Worm (Caenorhabditis elegans): ENCODE results near the gene fbxb-30.

The fbxb-30 gene

ce11 chrII:1042227-1042626 is 41.0 kb upstream of the fbxb-30 start, which contains the start of gene fbxb-41:
fbxb-41 (minus strand) TSS chrII:1042327.
- peak in 1 of 2 experiments; percentile 35 for TF ChIP-seq unc-62 (GFP tag; optimal IDR thresholded peaks at IDR 0.05 in 1 of 2)
- no peak for TF ChIP-seq unc-62 (tag; optimal IDR thresholded peaks at IDR 0.05)
- no peak for TF ChIP-seq madf-5 (GFP tag; IDR thresholded peaks at IDR 0.05)

DNA sequence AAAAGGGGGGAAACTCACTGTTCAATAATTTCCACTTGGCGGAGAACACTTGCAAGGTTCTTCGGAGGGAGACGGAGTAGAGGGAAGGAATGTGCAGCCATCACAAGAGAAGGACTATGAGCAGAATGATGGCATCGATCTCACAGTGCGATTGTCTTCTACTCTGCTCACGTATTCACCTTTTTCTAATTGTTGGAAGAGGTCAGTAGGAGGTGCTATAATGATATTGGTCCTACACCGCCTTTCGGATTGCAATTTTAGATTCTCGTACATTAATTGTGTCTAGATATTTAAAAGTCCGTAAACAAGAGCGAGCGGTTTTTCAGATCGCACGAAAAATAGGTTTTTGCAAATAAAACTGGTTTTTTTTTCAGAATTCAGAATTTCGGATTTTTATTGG is 39.2 kb upstream of the fbxb-30 start, which contains the start of gene fbxb-39:
TSS of gene fbxb-39 (minus strand) at position 101 of the 400 bp plus-strand sequence.
- no peak for TF ChIP-seq sdz-12 (GFP tag; optimal IDR thresholded peaks at IDR 0.05)
- TF ChIP-seq lin-15B (tag; optimal IDR thresholded peaks at IDR 0.05), result no peak
- TF ChIP-seq ceh-44 (GFP tag; IDR thresholded peaks at IDR 0.05), result no peak
- no peak for TF ChIP-seq saeg-2 (GFP tag; IDR thresholded peaks at IDR 0.05)
- TF ChIP-seq lim-7 (GFP tag; IDR thresholded peaks at IDR 0.05), result no peak
- no peak for TF ChIP-seq spr-1 (tag; optimal IDR thresholded peaks at IDR 0.05)
- TF ChIP-seq F37D6.2 (tag; optimal IDR thresholded peaks at IDR 0.05), result no peak
- no peak for TF ChIP-seq daf-19 (GFP tag; conservative IDR thresholded peaks at IDR 0.05)
- TF ChIP-seq vab-7 (GFP tag; IDR thresholded peaks at IDR 0.05), result no peak
- TF ChIP-seq daf-12 (tag; optimal IDR thresholded peaks at IDR 0.05), result no peak
- TF ChIP-seq lin-1 (GFP tag; IDR thresholded peaks at IDR 0.05), result no peak

ce11 chrII:1034457-1034856 is 33.2 kb upstream of the fbxb-30 start:
- 0 out of 2 replicates have a peak, but pooled peaks have one; percentile 57 for TF ChIP-seq lim-7 (GFP tag; IDR thresholded peaks at IDR 0.05)
- peak; percentile 60; the same call in 1 of the 2 replicates for TF ChIP-seq set-16 (GFP tag; IDR thresholded peaks at IDR 0.05)

- TF ChIP-seq Y48G9A.11 (GFP tag; IDR thresholded peaks at IDR 0.05) (no peak), nhr-77 (tag; optimal IDR thresholded peaks at IDR 0.05) (peak; percentile 41), daf-16 (GFP tag; optimal IDR thresholded peaks at IDR 0.05) (no peak), daf-16 (tag; optimal IDR thresholded peaks at IDR 0.05) (peak; percentile 68), zip-11 (GFP tag; IDR thresholded peaks at IDR 0.05) (no peak), nhr-28 (tag; optimal IDR thresholded peaks at IDR 0.05) (peak; percentile 65), pqm-1 (tag; optimal IDR thresholded peaks at IDR 0.05) (peak; percentile 52), unc-130 (GFP tag; optimal IDR thresholded peaks at IDR 0.05) (no peak), tra-1 (GFP tag; IDR thresholded peaks at IDR 0.05) (0 out of 2 replicates have a peak, but pooled peaks have one; percentile 23), dmd-6 (GFP tag; IDR thresholded peaks at IDR 0.05) (peak; percentile 68), hlh-11 (tag; optimal IDR thresholded peaks at IDR 0.05) (no peak)
Observed at ce11 chrII:1028602-1029001, 27.4 kb upstream of the fbxb-30 start, which contains the start of gene math-34. math-34 (plus strand) TSS chrII:1028972.

DNA sequence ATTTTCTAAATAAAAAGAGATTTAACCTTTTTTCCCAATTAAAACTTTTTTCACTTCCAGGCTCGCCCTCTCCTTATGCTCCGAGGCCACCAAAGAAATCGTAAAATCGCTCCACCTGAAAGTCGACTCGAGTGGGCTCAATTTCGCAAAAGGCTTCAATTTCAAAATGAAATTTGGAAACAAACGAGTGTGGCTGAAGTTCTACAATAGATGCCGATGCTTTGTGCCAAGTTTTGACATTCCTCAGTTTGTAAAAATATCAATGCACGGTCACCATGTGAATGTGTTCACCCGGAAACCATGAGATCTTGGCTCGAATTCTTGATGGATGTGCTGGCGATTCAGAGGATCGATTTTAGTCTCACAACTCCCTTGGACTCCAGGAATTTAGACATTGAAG is 25.4 kb upstream of the fbxb-30 start, which contains the start of gene M01D1.12:
TSS of gene M01D1.12 (plus strand) at position 301 of the 400 bp plus-strand sequence.
- no peak for TF ChIP-seq ces-1 (GFP tag; optimal IDR thresholded peaks at IDR 0.05)
- no peak for TF ChIP-seq hif-1 (tag; optimal IDR thresholded peaks at IDR 0.05)
- TF ChIP-seq mxl-3 (GFP tag; optimal IDR thresholded peaks at IDR 0.05), result no peak
- TF ChIP-seq dmd-6 (GFP tag; IDR thresholded peaks at IDR 0.05), result no peak
- no peak for TF ChIP-seq Y105C5A.15 (GFP tag; IDR thresholded peaks at IDR 0.05)
- TF ChIP-seq mdl-1 (tag; optimal IDR thresholded peaks at IDR 0.05), result no peak
- TF ChIP-seq nhr-111 (GFP tag; optimal IDR thresholded peaks at IDR 0.05), result no peak
- no peak for TF ChIP-seq lin-38 (GFP tag; IDR thresholded peaks at IDR 0.05)
- no peak for TF ChIP-seq nhr-102 (tag; optimal IDR thresholded peaks at IDR 0.05)
- TF ChIP-seq madf-9 (GFP tag; conservative IDR thresholded peaks at IDR 0.05), result no peak
- no peak for TF ChIP-seq zip-2 (tag; optimal IDR thresholded peaks at IDR 0.05)
- TF ChIP-seq ZK337.2 (GFP tag; IDR thresholded peaks at IDR 0.05), result no peak
- TF ChIP-seq D1046.2 (GFP tag; IDR thresholded peaks at IDR 0.05), result no peak
- no peak for TF ChIP-seq Y48G9A.11 (GFP tag; IDR thresholded peaks at IDR 0.05)
- no peak for TF ChIP-seq daf-12 (tag; optimal IDR thresholded peaks at IDR 0.05)
